Worm (Caenorhabditis elegans): Measurements from ENCODE around the gene ZK688.5.

Gene ZK688.5

ce11 chrIII:7855468-7855867, 36.0 kb downstream of the ZK688.5 start (continued):
- TF ChIP-seq hlh-12 (tag; optimal IDR thresholded peaks at IDR 0.05) (no peak), F57C9.4 (tag; optimal IDR thresholded peaks at IDR 0.05) (no peak), ztf-18 (tag; optimal IDR thresholded peaks at IDR 0.05) (peak; percentile 45), pha-4 (tag; optimal IDR thresholded peaks at IDR 0.05) (no peak), dox-1 (GFP tag; IDR thresholded peaks at IDR 0.05) (peak; percentile 48; the same call in 1 of the 2 replicates), efl-1 (GFP tag; optimal IDR thresholded peaks at IDR 0.05) (peak; percentile 14), ztf-3 (GFP tag; optimal IDR thresholded peaks at IDR 0.05) (no peak), F55B11.4 (tag; optimal IDR thresholded peaks at IDR 0.05; ENCODE audit: borderline replicate concordance, insufficient read depth) (no peak), tbx-9 (tag; optimal IDR thresholded peaks at IDR 0.05; ENCODE audit: borderline replicate concordance) (no peak), hmg-1.2 (GFP tag; IDR thresholded peaks at IDR 0.05) (peak; percentile 20; the same call in 1 of the 2 replicates), F10E7.11 (tag; optimal IDR thresholded peaks at IDR 0.05) (no peak), T26A5.8 (tag; optimal IDR thresholded peaks at IDR 0.05) (no peak), ztf-26 (tag; optimal IDR thresholded peaks at IDR 0.05) (no peak), F57A8.1 (GFP tag; optimal IDR thresholded peaks at IDR 0.05) (no peak), ztf-6 (GFP tag; IDR thresholded peaks at IDR 0.05) (no peak), pbrm-1 (GFP tag; IDR thresholded peaks at IDR 0.05) (peak; percentile 66; the same call in 1 of the 2 replicates), aptf-2 (GFP tag; conservative IDR thresholded peaks at IDR 0.05) (no peak), ama-1 (optimal IDR thresholded peaks at IDR 0.05) (no peak), ama-1 (GFP tag; optimal IDR thresholded peaks at IDR 0.05) (peak in 1 of 2 experiments; percentile 88), sea-2 (GFP tag; IDR thresholded peaks at IDR 0.05) (no peak), hrde-1 (tag; optimal IDR thresholded peaks at IDR 0.05; ENCODE audit: borderline replicate concordance) (peak; percentile 76), F39B2.1 (GFP tag; IDR thresholded peaks at IDR 0.05) (peak; percentile 48; the same call in 1 of the 2 replicates), dpl-1 (GFP tag; optimal IDR thresholded peaks at IDR 0.05) (no peak), somi-1 (GFP tag; optimal IDR thresholded peaks at IDR 0.05) (peak; percentile 12), mcd-1 (GFP tag; IDR thresholded peaks at IDR 0.05) (no peak), rcor-1 (GFP tag; IDR thresholded peaks at IDR 0.05) (peak; percentile 61), hsf-1 (GFP tag; IDR thresholded peaks at IDR 0.05) (peak; percentile 73), attf-6 (GFP tag; IDR thresholded peaks at IDR 0.05) (peak; percentile 79; the same call in 1 of the 2 replicates)

ce11 chrIII:7854494-7855184, 36.8 kb downstream of the ZK688.5 start, which contains the start of gene rpl-35:
rpl-35 (plus strand) TSS chrIII:7855134.
- peak; percentile 98 for TF ChIP-seq ztf-26 (tag; optimal IDR thresholded peaks at IDR 0.05)
- peak; percentile 90 for TF ChIP-seq attf-6 (GFP tag; IDR thresholded peaks at IDR 0.05)
- peak; percentile 99 for TF ChIP-seq repo-1 (tag; optimal IDR thresholded peaks at IDR 0.05)
- peak; percentile 99 for TF ChIP-seq chd-7 (tag; optimal IDR thresholded peaks at IDR 0.05)
- peak; percentile 94 for TF ChIP-seq Y53F4B.3 (GFP tag; IDR thresholded peaks at IDR 0.05)
- peak; percentile 99 for TF ChIP-seq rcor-1 (GFP tag; IDR thresholded peaks at IDR 0.05)
- peak; percentile 100 for TF ChIP-seq dpl-1 (GFP tag; optimal IDR thresholded peaks at IDR 0.05)
- peak; percentile 93 for TF ChIP-seq ztf-3 (GFP tag; optimal IDR thresholded peaks at IDR 0.05)
- peak; percentile 57 for TF ChIP-seq B0261.1 (tag; optimal IDR thresholded peaks at IDR 0.05)
- peak; percentile 92 for TF ChIP-seq attf-3 (GFP tag; conservative IDR thresholded peaks at IDR 0.05)
- peak; percentile 96 for TF ChIP-seq F37B4.10 (GFP tag; IDR thresholded peaks at IDR 0.05)
- peak; percentile 100 for TF ChIP-seq B0336.3 (GFP tag; IDR thresholded peaks at IDR 0.05)
- peak; percentile 99 for TF ChIP-seq madf-3 (GFP tag; IDR thresholded peaks at IDR 0.05)
- TF ChIP-seq ZK185.1 (tag; optimal IDR thresholded peaks at IDR 0.05; ENCODE audit: poor library complexity, severe bottlenecking) = peak; percentile 99
- peak; percentile 84 for TF ChIP-seq F57C9.4 (tag; optimal IDR thresholded peaks at IDR 0.05)
- peak; percentile 97 for TF ChIP-seq lin-26 (GFP tag; IDR thresholded peaks at IDR 0.05)
- peak; percentile 99 for TF ChIP-seq D2030.7 (GFP tag; IDR thresholded peaks at IDR 0.05)
- TF ChIP-seq madf-10 (tag; optimal IDR thresholded peaks at IDR 0.05) = peak; percentile 97
- peak; percentile 72; the same call in 1 of the 2 replicates for TF ChIP-seq ceh-58 (GFP tag; IDR thresholded peaks at IDR 0.05)
- TF ChIP-seq lin-40 (tag; optimal IDR thresholded peaks at IDR 0.05) = peak; percentile 99
- peak; percentile 99 for TF ChIP-seq F49E8.2 (tag; optimal IDR thresholded peaks at IDR 0.05; ENCODE audit: insufficient read depth)
- TF ChIP-seq F33H1.4 (GFP tag; IDR thresholded peaks at IDR 0.05) = peak; percentile 96
- TF ChIP-seq snpc-3.4 (tag; optimal IDR thresholded peaks at IDR 0.05) = peak; percentile 98
- TF ChIP-seq C06A6.2 (GFP tag; conservative IDR thresholded peaks at IDR 0.05) = peak; percentile 99

Measured in whole organism, young adult.